Worm (Caenorhabditis elegans) whole organism, young adult: ENCODE data around the gene knl-3.

Experiments
- K12H6.12 ChIP-seq: fragments of 200-800 bp; sonication (Bioruptor generic); optimal IDR thresholded peaks from 2 replicates; lab custom pipeline; 2018; ENCODE audit warnings: mild to moderate bottlenecking, missing genetic modification characterization, missing compliant biosample characterization
- ceh-58 ChIP-seq: fragments of 200-800 bp; sonication (Bioruptor generic); IDR thresholded peaks from 2 replicates; pipeline ENCODE4 v1.3.6; 2022; ENCODE audit warnings: missing genetic modification characterization, missing compliant biosample characterization
- lin-35 ChIP-seq, 3 experiments: fragments of 150-350 bp in 2 of 3; sonication (generic microtip) in 1 of 3; optimal IDR thresholded peaks; 2 replicates each; lab custom pipeline; 2014 to 2018; ENCODE audit warnings: missing biosample characterization in 3 of 3, missing genetic modification characterization in 3 of 3, missing genetic modification reagents in 3 of 3
- nfya-1 ChIP-seq: sonication (generic microtip); optimal IDR thresholded peaks from 2 replicates; lab custom pipeline; 2017; ENCODE audit warnings: antibody characterized with exemption, missing compliant biosample characterization, missing genetic modification characterization, borderline replicate concordance; ENCODE audit not compliant: insufficient read depth
- pha-4 ChIP-seq: fragments of 150-350 bp; sonication (generic microtip); optimal IDR thresholded peaks from 2 replicates; lab custom pipeline; 2014; ENCODE audit warnings: missing biosample characterization, missing genetic modification reagents, missing genetic modification characterization
- repo-1 ChIP-seq: sonication (generic microtip); optimal IDR thresholded peaks from 2 replicates; lab custom pipeline; 2017; ENCODE audit warnings: mild to moderate bottlenecking, missing genetic modification characterization, missing compliant biosample characterization
- snpc-1.3 ChIP-seq: sonication (generic microtip); optimal IDR thresholded peaks from 2 replicates; lab custom pipeline; 2017; ENCODE audit warnings: missing genetic modification characterization, mild to moderate bottlenecking, missing compliant biosample characterization, antibody characterized with exemption, moderate library complexity, missing genotype, missing genetic modification reagents; ENCODE audit not compliant: insufficient read depth
- snpc-4 ChIP-seq, 5 experiments: fragments of 150-350 bp in 1 of 5; sonication (generic microtip) in 4 of 5; optimal IDR thresholded peaks; 2 replicates each; lab custom pipeline; 2014 to 2018; ENCODE audit warnings: missing genetic modification characterization in 5 of 5, missing biosample characterization in 3 of 5, antibody characterized with exemption in 2 of 5, mild to moderate bottlenecking in 2 of 5, missing compliant biosample characterization in 2 of 5, missing genotype in 2 of 5, moderate library complexity in 2 of 5, missing genetic modification reagents in 1 of 5
- tbp1 ChIP-seq: fragments of 200-800 bp; sonication (Bioruptor generic); optimal IDR thresholded peaks from 2 replicates; lab custom pipeline; 2018; ENCODE audit warnings: mild to moderate bottlenecking, missing genetic modification characterization, missing compliant biosample characterization

DNA sequence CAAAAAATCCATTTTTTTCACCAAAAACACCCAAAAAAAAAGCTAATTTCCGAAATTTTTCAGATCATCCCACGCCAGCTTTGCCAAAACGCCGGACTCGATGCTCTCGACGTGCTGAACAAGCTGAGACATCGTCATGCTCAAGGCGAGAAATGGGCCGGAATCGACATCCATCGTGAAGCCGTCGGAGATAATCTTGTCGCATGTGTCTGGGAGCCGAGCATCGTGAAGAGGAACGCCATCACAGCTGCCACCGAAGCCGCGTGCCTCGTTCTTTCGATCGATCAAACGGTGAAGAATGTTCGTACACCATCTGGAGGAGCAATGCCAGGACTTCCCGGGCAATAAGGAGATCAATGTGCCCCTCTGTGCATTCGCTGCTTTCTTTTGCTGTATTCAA, 5.8 kb downstream of the knl-3 start:
- TF ChIP-seq lin-35 (GFP tag; optimal IDR thresholded peaks at IDR 0.05; lab: Kevin White, UChicago) (no peak), nfya-1 (tag; lab: Kevin White, UChicago) (no peak), repo-1 (no peak), ceh-58 (GFP tag; lab: Robert Waterston, UW) (no peak), snpc-1.3 (tag; lab: Kevin White, UChicago) (no peak), tbp1 (GFP tag; lab: Kevin White, UChicago) (no peak), pha-4 (tag; lab: Kevin White, UChicago) (no peak), snpc-4 (GFP tag; optimal IDR thresholded peaks at IDR 0.05; lab: Kevin White, UChicago) (no peak), snpc-4 (tag; optimal IDR thresholded peaks at IDR 0.05; lab: Kevin White, UChicago) (no peak), K12H6.12 (tag; lab: Kevin White, UChicago) (no peak)
